Worm (Caenorhabditis elegans) whole organism, mixed stage, embryonic: ENCODE data around the gene F52B10.3.

Experiments used
- nhr-76 ChIP-seq: sonication (generic microtip); optimal IDR thresholded peaks from 2 replicates; lab custom pipeline; 2017; ENCODE audit warnings: missing biosample characterization, missing genetic modification characterization
- unc-62 ChIP-seq: fragments of 150-350 bp; optimal IDR thresholded peaks from 2 replicates; lab custom pipeline; 2014; ENCODE audit warnings: missing biosample characterization, missing genetic modification reagents, missing genetic modification characterization

ce11 chrX:2865591-2866217 is 32.5 kb downstream of the F52B10.3 start:
- TF ChIP-seq nhr-76, result no peak
- TF ChIP-seq unc-62 (GFP tag; lab: Kevin White, UChicago), result no peak
